Fruit fly (Drosophila melanogaster) whole organism, embryonic: Measurements from ENCODE around the gene CG15528.

Experiments used
- Abd-B ChIP-seq: fragments of 200-800 bp; sonication (Bioruptor generic); optimal IDR thresholded peaks from 2 replicates; lab custom pipeline; 2018; ENCODE audit warnings: missing biosample characterization, mild to moderate bottlenecking, missing genetic modification characterization, moderate library complexity
- CG12744 ChIP-seq: fragments of 200-800 bp; sonication (Bioruptor generic); optimal IDR thresholded peaks from 2 replicates; lab custom pipeline; 2016; ENCODE audit warnings: missing biosample characterization, missing genetic modification characterization
- CG14050 ChIP-seq: fragments of 200-800 bp; sonication (Bioruptor generic); IDR thresholded peaks from 3 replicates; pipeline ENCODE4 v1.3.6; 2022; ENCODE audit warnings: missing biosample characterization, missing genetic modification characterization
- CG1602 ChIP-seq: fragments of 200-800 bp; sonication (Bioruptor generic); optimal IDR thresholded peaks from 3 replicates; lab custom pipeline; 2016; ENCODE audit warnings: missing biosample characterization, missing genetic modification characterization
- CG17802 ChIP-seq: fragments of 200-800 bp; sonication (Bioruptor generic); optimal IDR thresholded peaks from 2 replicates; lab custom pipeline; 2018; ENCODE audit warnings: missing biosample characterization, mild to moderate bottlenecking, missing genetic modification characterization, moderate library complexity
- CG1792 ChIP-seq: fragments of 200-800 bp; sonication (Bioruptor generic); optimal IDR thresholded peaks from 2 replicates; lab custom pipeline; 2016; ENCODE audit warnings: missing biosample characterization, missing genetic modification characterization
- CG1832 ChIP-seq: fragments of 200-800 bp; sonication (Bioruptor generic); optimal IDR thresholded peaks from 2 replicates; lab custom pipeline; 2017; ENCODE audit warnings: missing biosample characterization, mild to moderate bottlenecking, missing genetic modification characterization, inconsistent platforms
- CG18619 ChIP-seq: fragments of 200-800 bp; sonication (Bioruptor generic); optimal IDR thresholded peaks from 3 replicates; lab custom pipeline; 2017; ENCODE audit warnings: missing biosample characterization, mild to moderate bottlenecking, missing genetic modification characterization
- CG42726 ChIP-seq: fragments of 200-800 bp; sonication (Bioruptor generic); IDR thresholded peaks from 2 replicates; pipeline ENCODE4 v1.3.6; 2022; ENCODE audit warnings: missing biosample characterization, missing genetic modification characterization; ENCODE audit not compliant: partially characterized antibody
- CG4707 ChIP-seq: fragments of 200-800 bp; sonication (Bioruptor generic); optimal IDR thresholded peaks from 2 replicates; lab custom pipeline; 2018; ENCODE audit warnings: missing biosample characterization, mild to moderate bottlenecking, missing genetic modification characterization, moderate library complexity
- CG5180 ChIP-seq: fragments of 200-800 bp; sonication (Bioruptor generic); optimal IDR thresholded peaks from 3 replicates; lab custom pipeline; 2017; ENCODE audit warnings: missing biosample characterization, missing genetic modification characterization, mild to moderate bottlenecking, moderate library complexity, missing genetic modification reagents
- CG7556 ChIP-seq: fragments of 200-800 bp; sonication (Bioruptor generic); optimal IDR thresholded peaks from 2 replicates; lab custom pipeline; 2017; ENCODE audit warnings: missing biosample characterization, mild to moderate bottlenecking, missing genetic modification characterization
- CG9215 ChIP-seq: fragments of 200-800 bp; sonication (Bioruptor generic); IDR thresholded peaks from 2 replicates; pipeline ENCODE4 v1.3.6; 2022; ENCODE audit warnings: missing biosample characterization, missing genetic modification characterization
- CoRest ChIP-seq: fragments of 200-800 bp; sonication (Bioruptor generic); optimal IDR thresholded peaks from 3 replicates; lab custom pipeline; 2018; ENCODE audit warnings: missing biosample characterization, mild to moderate bottlenecking, missing genetic modification characterization, moderate library complexity
- Dbx ChIP-seq: fragments of 200-800 bp; sonication (Bioruptor generic); IDR thresholded peaks from 3 replicates; pipeline ENCODE4 v1.3.6; 2022; ENCODE audit warnings: missing biosample characterization, missing genetic modification characterization
- Dip3 ChIP-seq: fragments of 200-800 bp; sonication (Bioruptor generic); optimal IDR thresholded peaks from 3 replicates; lab custom pipeline; 2016; ENCODE audit warnings: missing biosample characterization, missing genetic modification characterization
- HHEX ChIP-seq: fragments of 200-800 bp; sonication (Bioruptor generic); optimal IDR thresholded peaks from 3 replicates; lab custom pipeline; 2017; ENCODE audit warnings: missing biosample characterization, mild to moderate bottlenecking, missing genetic modification characterization, missing genetic modification reagents
- HLH3B ChIP-seq: fragments of 200-800 bp; sonication (Bioruptor generic); IDR thresholded peaks from 2 replicates; pipeline ENCODE4 v1.3.6; 2022; ENCODE audit warnings: missing biosample characterization, missing genetic modification characterization
- Hr3 ChIP-seq: fragments of 200-800 bp; sonication (Bioruptor generic); optimal IDR thresholded peaks from 3 replicates; lab custom pipeline; 2016; ENCODE audit warnings: missing biosample characterization, missing genetic modification characterization
- Hr78 ChIP-seq, 2 experiments: fragments of 200-800 bp in 1 of 2; fragments of >200 bp in 1 of 2; sonication (Bioruptor generic) in 1 of 2; optimal IDR thresholded peaks; 2 replicates each; lab custom pipeline; 2017 to 2019; ENCODE audit warnings: missing biosample characterization in 2 of 2, missing genetic modification characterization in 2 of 2, mild to moderate bottlenecking in 1 of 2, moderate library complexity in 1 of 2
- Lpt ChIP-seq: fragments of >200 bp; optimal IDR thresholded peaks from 2 replicates; lab custom pipeline; 2018; ENCODE audit warnings: missing biosample characterization, missing genetic modification characterization
- Max ChIP-seq: fragments of 200-800 bp; sonication (Bioruptor generic); optimal IDR thresholded peaks from 2 replicates; lab custom pipeline; 2016; ENCODE audit warnings: missing biosample characterization, mild to moderate bottlenecking, missing genetic modification characterization
- Med ChIP-seq: fragments of 200-800 bp; sonication (Bioruptor generic); peaks from one replicate; lab custom pipeline; 2016; ENCODE audit warnings: missing biosample characterization, missing genetic modification characterization, mild to moderate bottlenecking, inconsistent platforms, moderate library complexity
- Meics ChIP-seq: fragments of 200-800 bp; sonication (Bioruptor generic); optimal IDR thresholded peaks from 2 replicates; lab custom pipeline; 2017; ENCODE audit warnings: missing biosample characterization, mild to moderate bottlenecking, missing genetic modification characterization
- Sry-β ChIP-seq: fragments of 200-800 bp; sonication (Bioruptor generic); optimal IDR thresholded peaks from 2 replicates; lab custom pipeline; 2018; ENCODE audit warnings: missing biosample characterization, mild to moderate bottlenecking, missing genetic modification characterization, moderate library complexity
- ash1 ChIP-seq: fragments of 200-800 bp; sonication (Bioruptor generic); optimal IDR thresholded peaks from 2 replicates; lab custom pipeline; 2018; ENCODE audit warnings: missing biosample characterization, mild to moderate bottlenecking, missing genetic modification characterization
- az2 ChIP-seq: fragments of 200-800 bp; sonication (Bioruptor generic); optimal IDR thresholded peaks from 3 replicates; lab custom pipeline; 2016; ENCODE audit warnings: missing biosample characterization, missing genetic modification characterization
- br ChIP-seq: fragments of >200 bp; optimal IDR thresholded peaks from 2 replicates; lab custom pipeline; 2017
- btn ChIP-seq: fragments of 200-800 bp; sonication (Bioruptor generic); optimal IDR thresholded peaks from 2 replicates; lab custom pipeline; 2016; ENCODE audit warnings: missing biosample characterization, missing genetic modification characterization
- caup ChIP-seq: fragments of 200-800 bp; sonication (Bioruptor generic); optimal IDR thresholded peaks from 3 replicates; lab custom pipeline; 2017; ENCODE audit warnings: missing biosample characterization, mild to moderate bottlenecking, missing genetic modification characterization, moderate library complexity; ENCODE audit not compliant: severe bottlenecking
- chm ChIP-seq: fragments of 200-800 bp; sonication (Bioruptor generic); IDR thresholded peaks from 2 replicates; pipeline ENCODE4 v1.3.6; 2022; ENCODE audit warnings: missing biosample characterization, missing genetic modification characterization
- da ChIP-seq: fragments of 200-800 bp; sonication (Bioruptor generic); optimal IDR thresholded peaks from 2 replicates; lab custom pipeline; 2016; ENCODE audit warnings: missing biosample characterization, missing genetic modification characterization
- dan ChIP-seq: fragments of 200-800 bp; sonication (Bioruptor generic); IDR thresholded peaks from 2 replicates; pipeline ENCODE4 v1.3.6; 2022; ENCODE audit warnings: missing biosample characterization, missing genetic modification characterization
- dmrt99B ChIP-seq: fragments of 200-800 bp; sonication (Bioruptor generic); optimal IDR thresholded peaks from 2 replicates; lab custom pipeline; 2018; ENCODE audit warnings: missing biosample characterization, mild to moderate bottlenecking, missing genetic modification characterization, moderate library complexity
- dysf ChIP-seq: fragments of 200-800 bp; sonication (Bioruptor generic); IDR thresholded peaks from 3 replicates; pipeline ENCODE4 v1.3.6; 2022; ENCODE audit warnings: missing biosample characterization, missing genetic modification characterization
- ewg ChIP-seq: fragments of 200-800 bp; sonication (Bioruptor generic); optimal IDR thresholded peaks from 3 replicates; lab custom pipeline; 2017; ENCODE audit warnings: mild to moderate bottlenecking, missing biosample characterization, missing genetic modification reagents, missing genetic modification characterization
- jumu ChIP-seq: fragments of 200-800 bp; sonication (Bioruptor generic); optimal IDR thresholded peaks from 3 replicates; lab custom pipeline; 2016; ENCODE audit warnings: missing biosample characterization, missing genetic modification characterization
- kah ChIP-seq: fragments of 200-800 bp; sonication (Bioruptor generic); optimal IDR thresholded peaks from 2 replicates; lab custom pipeline; 2018; ENCODE audit warnings: missing biosample characterization, mild to moderate bottlenecking, missing genetic modification characterization
- klu ChIP-seq: fragments of 200-800 bp; sonication (Bioruptor generic); IDR thresholded peaks from 2 replicates; pipeline ENCODE4 v1.3.6; 2022; ENCODE audit warnings: missing biosample characterization, missing genetic modification characterization
- knrl ChIP-seq: fragments of 200-800 bp; sonication (Bioruptor generic); IDR thresholded peaks from 3 replicates; pipeline ENCODE4 v1.3.6; 2022; ENCODE audit warnings: missing biosample characterization, missing genetic modification characterization; ENCODE audit not compliant: partially characterized antibody
- lmd ChIP-seq: fragments of 200-800 bp; sonication (Bioruptor generic); IDR thresholded peaks from 2 replicates; pipeline ENCODE4 v1.3.6; 2022; ENCODE audit warnings: missing biosample characterization, missing genetic modification characterization
- lola ChIP-seq, 3 experiments: fragments of >200 bp in 2 of 3; fragments of 200-800 bp in 1 of 3; sonication (Bioruptor generic) in 1 of 3; optimal IDR thresholded peaks; 2 replicates each; lab custom pipeline; 2017 to 2019; ENCODE audit warnings: missing biosample characterization in 3 of 3, missing genetic modification characterization in 3 of 3, mild to moderate bottlenecking in 1 of 3, moderate library complexity in 1 of 3
- lov ChIP-seq, 2 experiments: fragments of 200-800 bp in 1 of 2; fragments of >200 bp in 1 of 2; sonication (Bioruptor generic) in 1 of 2; IDR thresholded peaks in 1 of 2; optimal IDR thresholded peaks in 1 of 2; 2 replicates in 1 of 2; 3 replicates in 1 of 2; pipeline versions ENCODE4 v1.3.6 to Lab custom; 2017 to 2022; ENCODE audit warnings: missing biosample characterization in 1 of 2, missing genetic modification characterization in 1 of 2
- luna ChIP-seq: fragments of 200-800 bp; sonication (Bioruptor generic); optimal IDR thresholded peaks from 2 replicates; lab custom pipeline; 2016; ENCODE audit warnings: missing biosample characterization, missing genetic modification characterization
- mam ChIP-seq: fragments of 200-800 bp; sonication (Bioruptor generic); optimal IDR thresholded peaks from 3 replicates; lab custom pipeline; 2016; ENCODE audit warnings: missing biosample characterization, missing genetic modification characterization
- peb ChIP-seq: fragments of 200-800 bp; sonication (Bioruptor generic); IDR thresholded peaks from 2 replicates; pipeline ENCODE4 v1.3.6; 2022; ENCODE audit warnings: missing biosample characterization, missing genetic modification characterization
- sna ChIP-seq: fragments of 200-800 bp; sonication (Bioruptor generic); IDR thresholded peaks from 2 replicates; pipeline ENCODE4 v1.3.6; 2022; ENCODE audit warnings: missing biosample characterization, missing genetic modification characterization; ENCODE audit not compliant: partially characterized antibody
- sob ChIP-seq: fragments of 200-800 bp; sonication (Bioruptor generic); IDR thresholded peaks from 2 replicates; pipeline ENCODE4 v1.3.6; 2022; ENCODE audit warnings: missing biosample characterization, missing genetic modification characterization
- ssp ChIP-seq: fragments of 200-800 bp; sonication (Bioruptor generic); IDR thresholded peaks from 2 replicates; pipeline ENCODE4 v1.3.6; 2022; ENCODE audit warnings: missing biosample characterization, missing genetic modification characterization
- trem ChIP-seq: fragments of 200-800 bp; optimal IDR thresholded peaks from 3 replicates; lab custom pipeline; 2019; ENCODE audit warnings: missing biosample characterization, mild to moderate bottlenecking, missing genetic modification characterization, moderate library complexity
- unpg ChIP-seq: fragments of 200-800 bp; sonication (Bioruptor generic); optimal IDR thresholded peaks from 3 replicates; lab custom pipeline; 2018; ENCODE audit warnings: missing biosample characterization, mild to moderate bottlenecking, missing genetic modification characterization, moderate library complexity

Gene CG15528

dm6 chr3R:30039494-30039893 lies 12.4 kb downstream of the CG15528 start, which contains the start of the genes janA, Sry-alpha and Sry-beta (continued):
- TF ChIP-seq jumu (GFP tag; lab: Kevin White, UChicago) (no peak), CG9215 (GFP tag; lab: Robert Waterston, UW) (peak; percentile 4; the same call in 1 of the 2 replicates), CG17802 (tag; lab: Kevin White, UChicago) (no peak), Hr3 (GFP tag; lab: Kevin White, UChicago) (no peak), luna (no peak), caup (no peak), trem (peak; percentile 75), kah (no peak), CG12744 (GFP tag; lab: Kevin White, UChicago) (no peak), lov (optimal IDR thresholded peaks at IDR 0.05; lab: Kevin White, UChicago) (no peak), lov (GFP tag; IDR thresholded peaks at IDR 0.05; lab: Robert Waterston, UW) (no peak), br (lab: Kevin White, UChicago) (no peak), sna (GFP tag; lab: Robert Waterston, UW) (peak; percentile 100), ewg (GFP tag; lab: Kevin White, UChicago) (no peak), HHEX (GFP tag; lab: Kevin White, UChicago) (no peak), CG18619 (GFP tag; lab: Kevin White, UChicago) (no peak), dan (GFP tag; lab: Robert Waterston, UW) (no peak), ssp (GFP tag; lab: Robert Waterston, UW) (no peak), dysf (GFP tag; lab: Robert Waterston, UW) (no peak), Meics (GFP tag; lab: Kevin White, UChicago) (no peak), CG1602 (GFP tag; lab: Kevin White, UChicago) (no peak), CG1792 (no peak), Dbx (GFP tag; lab: Robert Waterston, UW) (peak; percentile 49; the same call in 1 of the 3 replicates), unpg (no peak), CG14050 (GFP tag; lab: Robert Waterston, UW) (no peak), lmd (GFP tag; lab: Robert Waterston, UW) (no peak), CG1832 (no peak), Dip3 (GFP tag; lab: Kevin White, UChicago) (no peak), peb (GFP tag; lab: Robert Waterston, UW) (no peak), Med (GFP tag; lab: Kevin White, UChicago) (peak; percentile 86), klu (GFP tag; lab: Robert Waterston, UW) (no peak), btn (GFP tag; lab: Kevin White, UChicago) (no peak), Hr78 (GFP tag; optimal IDR thresholded peaks at IDR 0.05; lab: Kevin White, UChicago) (no peak), CG4707 (GFP tag; lab: Kevin White, UChicago) (no peak), Lpt (no peak), Max (GFP tag; lab: Kevin White, UChicago) (no peak), az2 (GFP tag; lab: Kevin White, UChicago) (no peak), dmrt99B (tag; lab: Kevin White, UChicago) (no peak), knrl (GFP tag; lab: Robert Waterston, UW) (peak; percentile 99), chm (GFP tag; lab: Robert Waterston, UW) (no peak), CoRest (peak; percentile 36), ash1 (GFP tag; lab: Kevin White, UChicago) (no peak), mam (GFP tag; lab: Kevin White, UChicago) (no peak), HLH3B (no peak), lola (GFP tag; optimal IDR thresholded peaks at IDR 0.05; lab: Kevin White, UChicago) (no peak), Sry-β (GFP tag; lab: Kevin White, UChicago) (peak; percentile 54), CG5180 (GFP tag; lab: Kevin White, UChicago) (no peak), CG42726 (GFP tag; lab: Robert Waterston, UW) (peak; percentile 97), Abd-B (GFP tag; lab: Kevin White, UChicago) (no peak), sob (GFP tag; lab: Robert Waterston, UW) (peak; percentile 37; the same call in 1 of the 2 replicates), CG7556 (GFP tag; lab: Kevin White, UChicago) (no peak), da (GFP tag; lab: Kevin White, UChicago) (no peak)
